Worm (Caenorhabditis elegans) whole organism, L4 larva: Measurements from ENCODE around the gene dyf-11.

Experiments
- D1046.2 ChIP-seq: fragments of 200-800 bp; sonication (Bioruptor generic); IDR thresholded peaks from 2 replicates; pipeline ENCODE4 v1.3.6; 2022; ENCODE audit warnings: missing genetic modification characterization, missing compliant biosample characterization
- F10B5.3 ChIP-seq: sonication (generic microtip); optimal IDR thresholded peaks from 2 replicates; lab custom pipeline; 2016; ENCODE audit warnings: mild to moderate bottlenecking, missing genetic modification characterization, missing compliant biosample characterization
- F26F4.8 ChIP-seq: fragments of 200-800 bp; sonication (Bioruptor generic); conservative IDR thresholded peaks from 2 replicates; pipeline ENCODE4 v1.3.6; 2022; ENCODE audit warnings: missing genetic modification characterization, missing compliant biosample characterization
- F37D6.2 ChIP-seq: sonication (generic microtip); optimal IDR thresholded peaks from 2 replicates; lab custom pipeline; 2016; ENCODE audit warnings: mild to moderate bottlenecking, missing genetic modification characterization, missing compliant biosample characterization
- aha-1 ChIP-seq: fragments of 150-350 bp; peaks from one replicate; lab custom pipeline; 2014; ENCODE audit warnings: missing biosample characterization, missing genetic modification characterization
- ceh-20 ChIP-seq: fragments of 200-800 bp; sonication (Bioruptor generic); IDR thresholded peaks from 2 replicates; pipeline ENCODE4 v1.3.6; 2022; ENCODE audit warnings: missing genetic modification reagents, missing genetic modification characterization, missing compliant biosample characterization
- ceh-44 ChIP-seq: fragments of 200-800 bp; sonication (Bioruptor generic); IDR thresholded peaks from 2 replicates; pipeline ENCODE4 v1.3.6; 2022; ENCODE audit warnings: missing genetic modification reagents, missing genetic modification characterization, missing compliant biosample characterization
- ceh-82 ChIP-seq: sonication (generic microtip); optimal IDR thresholded peaks from 2 replicates; lab custom pipeline; 2017; ENCODE audit warnings: missing biosample characterization, missing genetic modification characterization
- ces-1 ChIP-seq: fragments of 150-350 bp; sonication (generic microtip); optimal IDR thresholded peaks from 4 replicates; lab custom pipeline; 2014; ENCODE audit warnings: missing biosample characterization, missing genetic modification reagents, missing genetic modification characterization
- ctbp-1 ChIP-seq: fragments of 200-800 bp; sonication (Bioruptor generic); IDR thresholded peaks from 2 replicates; pipeline ENCODE4 v1.3.6; 2022; ENCODE audit warnings: missing genetic modification reagents, missing genetic modification characterization, missing compliant biosample characterization
- daf-16 ChIP-seq, 3 experiments: sonication (generic microtip); optimal IDR thresholded peaks; 2 replicates each; lab custom pipeline; 2016 to 2017; ENCODE audit warnings: missing genetic modification characterization in 3 of 3, missing genetic modification reagents in 3 of 3, mild to moderate bottlenecking in 2 of 3, missing compliant biosample characterization in 2 of 3, missing biosample characterization in 1 of 3, moderate library complexity in 1 of 3
- daf-19 ChIP-seq: fragments of 200-800 bp; sonication (Bioruptor generic); conservative IDR thresholded peaks from 2 replicates; pipeline ENCODE4 v1.3.6; 2022; ENCODE audit warnings: missing genetic modification characterization, missing compliant biosample characterization
- dmd-6 ChIP-seq: fragments of 200-800 bp; sonication (Bioruptor generic); IDR thresholded peaks from 2 replicates; pipeline ENCODE4 v1.3.6; 2022; ENCODE audit warnings: missing genetic modification reagents, missing genetic modification characterization, missing compliant biosample characterization
- dmd-9 ChIP-seq: fragments of 200-800 bp; sonication (Bioruptor generic); IDR thresholded peaks from 2 replicates; pipeline ENCODE4 v1.3.6; 2022; ENCODE audit warnings: missing genetic modification reagents, missing genetic modification characterization, missing compliant biosample characterization
- dve-1 ChIP-seq: sonication (generic microtip); optimal IDR thresholded peaks from 2 replicates; lab custom pipeline; 2017; ENCODE audit warnings: antibody characterized with exemption, mild to moderate bottlenecking, missing genetic modification characterization, missing compliant biosample characterization; ENCODE audit not compliant: insufficient read depth
- hlh-11 ChIP-seq: fragments of 200-800 bp; sonication (Bioruptor generic); optimal IDR thresholded peaks from 2 replicates; lab custom pipeline; 2018; ENCODE audit warnings: mild to moderate bottlenecking, missing genetic modification characterization, missing compliant biosample characterization
- hmg-1.1 ChIP-seq: fragments of 200-800 bp; sonication (Bioruptor generic); IDR thresholded peaks from 2 replicates; pipeline ENCODE4 v1.3.6; 2022; ENCODE audit warnings: missing genetic modification reagents, missing genetic modification characterization, missing compliant biosample characterization
- lin-13 ChIP-seq: fragments of 150-350 bp; optimal IDR thresholded peaks from 2 replicates; lab custom pipeline; 2014; ENCODE audit warnings: missing biosample characterization, missing genetic modification reagents, missing genetic modification characterization
- lir-3 ChIP-seq: sonication (generic microtip); optimal IDR thresholded peaks from 2 replicates; lab custom pipeline; 2016; ENCODE audit warnings: mild to moderate bottlenecking, missing genetic modification characterization, missing compliant biosample characterization
- madf-5 ChIP-seq, 2 experiments: fragments of 200-800 bp; sonication (Bioruptor generic); IDR thresholded peaks; 2 replicates each; pipeline ENCODE4 v1.3.6; 2022; ENCODE audit warnings: missing compliant biosample characterization in 2 of 2, missing genetic modification characterization in 2 of 2
- madf-9 ChIP-seq: fragments of 200-800 bp; sonication (Bioruptor generic); conservative IDR thresholded peaks from 2 replicates; pipeline ENCODE4 v1.3.6; 2022; ENCODE audit warnings: missing genetic modification reagents, missing genetic modification characterization, missing compliant biosample characterization
- mep-1 ChIP-seq: fragments of 150-350 bp; sonication (generic microtip); optimal IDR thresholded peaks from 3 replicates; lab custom pipeline; 2014; ENCODE audit warnings: missing biosample characterization, missing genetic modification characterization
- mxl-3 ChIP-seq: fragments of 200-800 bp; sonication (Bioruptor generic); optimal IDR thresholded peaks from 2 replicates; lab custom pipeline; 2018; ENCODE audit warnings: mild to moderate bottlenecking, missing genetic modification characterization, missing compliant biosample characterization
- nhr-102 ChIP-seq: sonication (generic microtip); optimal IDR thresholded peaks from 2 replicates; lab custom pipeline; 2016; ENCODE audit warnings: mild to moderate bottlenecking, missing genetic modification characterization, moderate library complexity, missing compliant biosample characterization
- nhr-11 ChIP-seq: fragments of 150-350 bp; optimal IDR thresholded peaks from 2 replicates; lab custom pipeline; 2014; ENCODE audit warnings: missing biosample characterization, missing genetic modification characterization
- nhr-237 ChIP-seq: sonication (generic microtip); optimal IDR thresholded peaks from 2 replicates; lab custom pipeline; 2017; ENCODE audit warnings: missing biosample characterization, missing genetic modification characterization
- nhr-25 ChIP-seq: sonication (generic microtip); optimal IDR thresholded peaks from 2 replicates; lab custom pipeline; 2017; ENCODE audit warnings: missing genetic modification characterization, mild to moderate bottlenecking, missing compliant biosample characterization, antibody characterized with exemption, moderate library complexity, borderline replicate concordance; ENCODE audit not compliant: insufficient read depth
- nhr-28 ChIP-seq: fragments of 150-350 bp; optimal IDR thresholded peaks from 2 replicates; lab custom pipeline; 2014; ENCODE audit warnings: missing biosample characterization, missing genetic modification characterization
- nhr-42 ChIP-seq: fragments of 200-800 bp; sonication (Bioruptor generic); IDR thresholded peaks from 2 replicates; pipeline ENCODE4 v1.3.6; 2022; ENCODE audit warnings: missing genetic modification characterization, missing compliant biosample characterization
- nhr-6 ChIP-seq: fragments of 150-350 bp; optimal IDR thresholded peaks from 2 replicates; lab custom pipeline; 2014; ENCODE audit warnings: missing biosample characterization, missing genetic modification characterization
- nhr-76 ChIP-seq: fragments of 150-350 bp; optimal IDR thresholded peaks from 2 replicates; lab custom pipeline; 2014; ENCODE audit warnings: missing biosample characterization, missing genetic modification characterization
- pha-4 ChIP-seq, 2 experiments: fragments of 150-350 bp in 1 of 2; fragments of 200-800 bp in 1 of 2; sonication (Bioruptor generic) in 1 of 2; IDR thresholded peaks in 1 of 2; optimal IDR thresholded peaks in 1 of 2; 2 replicates each; pipeline versions ENCODE4 v1.3.6 to Lab custom; 2014 to 2022; ENCODE audit warnings: missing genetic modification characterization in 2 of 2, missing genetic modification reagents in 2 of 2, missing biosample characterization in 1 of 2, missing compliant biosample characterization in 1 of 2
- php-3 ChIP-seq: fragments of 200-800 bp; sonication (Bioruptor generic); IDR thresholded peaks from 2 replicates; pipeline ENCODE4 v1.3.6; 2022; ENCODE audit warnings: missing genetic modification reagents, missing genetic modification characterization, missing compliant biosample characterization
- set-16 ChIP-seq: fragments of 200-800 bp; sonication (Bioruptor generic); IDR thresholded peaks from 2 replicates; pipeline ENCODE4 v1.3.6; 2022; ENCODE audit warnings: missing genetic modification reagents, missing genetic modification characterization, missing compliant biosample characterization
- skn-1 ChIP-seq: fragments of 150-350 bp; optimal IDR thresholded peaks from 2 replicates; lab custom pipeline; 2014; ENCODE audit warnings: missing biosample characterization, missing genetic modification characterization
- snpc-1.2 ChIP-seq: fragments of 200-800 bp; sonication (Bioruptor generic); IDR thresholded peaks from 2 replicates; pipeline ENCODE4 v1.3.6; 2022; ENCODE audit warnings: missing genetic modification reagents, missing genetic modification characterization, missing compliant biosample characterization
- snpc-4 ChIP-seq: fragments of 150-350 bp; optimal IDR thresholded peaks from 2 replicates; lab custom pipeline; 2014; ENCODE audit warnings: missing biosample characterization, missing genetic modification characterization
- spr-3 ChIP-seq: fragments of 200-800 bp; sonication (Bioruptor generic); optimal IDR thresholded peaks from 2 replicates; lab custom pipeline; 2018; ENCODE audit warnings: mild to moderate bottlenecking, missing genetic modification characterization, missing compliant biosample characterization
- tra-1 ChIP-seq: fragments of 200-800 bp; sonication (Bioruptor generic); IDR thresholded peaks from 2 replicates; pipeline ENCODE4 v1.3.6; 2022; ENCODE audit warnings: missing genetic modification reagents, missing genetic modification characterization, missing compliant biosample characterization
- unc-62 ChIP-seq, 3 experiments: fragments of 150-350 bp in 1 of 3; sonication (generic microtip); optimal IDR thresholded peaks in 2 of 3; peaks in 1 of 3; 1 replicate in 1 of 3; 2 replicates in 2 of 3; lab custom pipeline; 2014 to 2017; ENCODE audit warnings: missing biosample characterization in 3 of 3, missing genetic modification characterization in 3 of 3, missing genetic modification reagents in 3 of 3, missing genotype in 1 of 3

Gene dyf-11

ce11 chrX:777421-777820 lies 13.9 kb downstream of the dyf-11 start, which contains the start of gene nas-15:
TSS of gene nas-15 (plus strand) at chrX:777721.
- TF ChIP-seq madf-5 (GFP tag; IDR thresholded peaks at IDR 0.05; lab: Robert Waterston, UW) = no peak
- no peak for TF ChIP-seq madf-9 (GFP tag; lab: Robert Waterston, UW)
- TF ChIP-seq snpc-1.2 (GFP tag; lab: Robert Waterston, UW) = no peak
- no peak for TF ChIP-seq set-16 (GFP tag; lab: Robert Waterston, UW)
- no peak for TF ChIP-seq dmd-9 (GFP tag; lab: Robert Waterston, UW)
- TF ChIP-seq D1046.2 (GFP tag; lab: Robert Waterston, UW) = no peak
- TF ChIP-seq F26F4.8 (GFP tag; lab: Robert Waterston, UW) = no peak
- no peak for TF ChIP-seq dve-1 (tag; lab: Kevin White, UChicago)
- TF ChIP-seq mep-1 (tag; lab: Kevin White, UChicago) = no peak
- no peak for TF ChIP-seq php-3 (GFP tag; lab: Robert Waterston, UW)
- no peak for TF ChIP-seq nhr-42 (GFP tag; lab: Robert Waterston, UW)
- TF ChIP-seq ces-1 (GFP tag; lab: Kevin White, UChicago) = no peak
- no peak for TF ChIP-seq ceh-20 (GFP tag; lab: Robert Waterston, UW)
- TF ChIP-seq daf-16 (GFP tag; optimal IDR thresholded peaks at IDR 0.05; lab: Kevin White, UChicago) = no peak
- TF ChIP-seq daf-16 (tag; optimal IDR thresholded peaks at IDR 0.05; lab: Kevin White, UChicago) = no peak
- no peak for TF ChIP-seq nhr-237 (tag; lab: Kevin White, UChicago)
- TF ChIP-seq F37D6.2 = no peak
- TF ChIP-seq F10B5.3 (tag; lab: Kevin White, UChicago) = no peak
- TF ChIP-seq ceh-44 (GFP tag; lab: Robert Waterston, UW) = no peak
- no peak for TF ChIP-seq hmg-1.1 (GFP tag; lab: Robert Waterston, UW)
- TF ChIP-seq nhr-102 (tag; lab: Kevin White, UChicago) = no peak

- peak; percentile 97 for TF ChIP-seq aha-1 (tag; lab: Kevin White, UChicago)
- no peak for TF ChIP-seq mxl-3 (GFP tag; lab: Kevin White, UChicago)
Observed at ce11 chrX:779259-779658, 15.7 kb downstream of the dyf-11 start.

DNA sequence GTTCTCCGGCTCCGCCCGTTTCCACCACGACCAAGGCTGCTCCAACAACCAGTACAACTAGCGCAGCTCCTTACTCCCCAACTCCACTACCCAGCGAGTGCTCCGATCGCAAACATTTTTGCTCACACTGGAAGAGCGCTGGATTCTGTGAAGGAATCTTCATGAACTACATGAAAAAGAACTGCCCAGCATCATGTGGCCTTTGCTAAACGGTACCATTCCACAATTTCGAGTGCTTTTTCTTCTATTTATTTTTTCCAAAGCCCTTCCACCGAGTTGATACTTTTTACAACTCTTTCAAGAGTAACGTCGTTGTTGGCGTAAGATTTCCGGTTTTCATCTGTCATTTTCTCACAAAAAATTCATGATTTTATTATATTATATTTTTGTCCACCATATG lies 16.5 kb downstream of the dyf-11 start:
- peak in 1 of 2 experiments; percentile 65 for TF ChIP-seq unc-62 (GFP tag; optimal IDR thresholded peaks at IDR 0.05 in 1 of 2; lab: Kevin White, UChicago)
- no peak for TF ChIP-seq unc-62 (tag; optimal IDR thresholded peaks at IDR 0.05; lab: Kevin White, UChicago)
- no peak for TF ChIP-seq nhr-11 (tag; lab: Kevin White, UChicago)
- TF ChIP-seq tra-1 = no peak
- TF ChIP-seq ceh-20 (GFP tag; lab: Robert Waterston, UW) = no peak
- TF ChIP-seq ctbp-1 (GFP tag; lab: Robert Waterston, UW) = no peak

DNA sequence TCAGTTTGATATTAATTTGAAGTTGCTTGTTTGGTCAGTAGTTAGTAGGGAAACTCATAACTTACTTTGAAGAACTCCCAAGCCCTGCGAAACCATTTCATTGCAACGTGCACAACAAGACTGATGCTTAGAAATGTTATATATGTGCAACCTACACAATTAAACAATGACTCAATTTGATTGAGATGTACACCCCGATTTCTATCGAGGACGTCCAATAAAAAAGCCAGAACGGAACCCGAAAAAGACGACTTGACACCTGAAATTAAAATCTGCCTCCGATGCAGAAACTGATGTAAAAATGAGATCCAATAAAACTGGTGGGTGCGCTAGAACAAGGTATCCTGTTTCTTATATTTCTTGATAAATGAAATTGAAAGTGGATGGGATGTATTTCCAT lies 21.3 kb downstream of the dyf-11 start, which contains the start of gene T04G9.6:
TSS of gene T04G9.6 (minus strand) at position 101 of the 400 bp plus-strand sequence.
- TF ChIP-seq aha-1 (tag; lab: Kevin White, UChicago) (peak; percentile 25), hmg-1.1 (GFP tag; lab: Robert Waterston, UW) (no peak), unc-62 (GFP tag; optimal IDR thresholded peaks at IDR 0.05 in 1 of 2; lab: Kevin White, UChicago) (peak in 1 of 2 experiments; percentile 25), unc-62 (tag; optimal IDR thresholded peaks at IDR 0.05; lab: Kevin White, UChicago) (no peak)

ce11 chrX:785368-785767 lies 21.8 kb downstream of the dyf-11 start:
- TF ChIP-seq dve-1 (tag; lab: Kevin White, UChicago) (no peak), snpc-1.2 (GFP tag; lab: Robert Waterston, UW) (no peak), nhr-28 (peak; percentile 18), lir-3 (no peak), daf-19 (GFP tag; lab: Robert Waterston, UW) (no peak), dmd-9 (GFP tag; lab: Robert Waterston, UW) (no peak), pha-4 (GFP tag; IDR thresholded peaks at IDR 0.05; lab: Robert Waterston, UW) (no peak), pha-4 (tag; optimal IDR thresholded peaks at IDR 0.05; lab: Kevin White, UChicago) (no peak), spr-3 (GFP tag; lab: Kevin White, UChicago) (no peak), F10B5.3 (tag; lab: Kevin White, UChicago) (peak; percentile 81), lin-13 (GFP tag; lab: Kevin White, UChicago) (no peak), ceh-82 (tag; lab: Kevin White, UChicago) (no peak), daf-16 (GFP tag; optimal IDR thresholded peaks at IDR 0.05; lab: Kevin White, UChicago) (no peak), daf-16 (tag; optimal IDR thresholded peaks at IDR 0.05; lab: Kevin White, UChicago) (no peak), snpc-4 (tag; lab: Kevin White, UChicago) (no peak), skn-1 (tag; lab: Kevin White, UChicago) (no peak), hlh-11 (tag; lab: Kevin White, UChicago) (no peak), nhr-25 (no peak), nhr-6 (tag; lab: Kevin White, UChicago) (no peak), unc-62 (GFP tag; optimal IDR thresholded peaks at IDR 0.05 in 1 of 2; lab: Kevin White, UChicago) (peak in 1 of 2 experiments; percentile 75), unc-62 (tag; optimal IDR thresholded peaks at IDR 0.05; lab: Kevin White, UChicago) (no peak), F26F4.8 (GFP tag; lab: Robert Waterston, UW) (no peak), nhr-76 (tag; lab: Kevin White, UChicago) (no peak), dmd-6 (GFP tag; lab: Robert Waterston, UW) (no peak)
